Worm (Caenorhabditis elegans) whole organism, L2 larva: ENCODE data around the gene cln-3.1.
A peak's percentile ranks its signal among the peaks of the same experiment; 100 is the strongest.

ENCODE experiments used
- C34F6.9 ChIP-seq: fragments of 150-350 bp; optimal IDR thresholded peaks from 2 replicates; lab custom pipeline; 2014; ENCODE audit warnings: missing biosample characterization, missing genetic modification characterization
- F13H6.1 ChIP-seq: sonication (generic microtip); optimal IDR thresholded peaks from 2 replicates; lab custom pipeline; 2016; ENCODE audit warnings: missing genetic modification characterization, missing compliant biosample characterization
- R02D3.7 ChIP-seq: fragments of 150-350 bp; optimal IDR thresholded peaks from 2 replicates; lab custom pipeline; 2014; ENCODE audit warnings: missing biosample characterization, missing genetic modification characterization
- Y55F3AM.14 ChIP-seq: fragments of 200-800 bp; sonication (Bioruptor generic); optimal IDR thresholded peaks from 2 replicates; lab custom pipeline; 2018; ENCODE audit warnings: mild to moderate bottlenecking, missing genetic modification characterization, missing compliant biosample characterization
- ZK546.5 ChIP-seq: sonication (generic microtip); optimal IDR thresholded peaks from 2 replicates; lab custom pipeline; 2017; ENCODE audit warnings: missing biosample characterization, missing genetic modification characterization
- aly-2 ChIP-seq: fragments of 150-350 bp; optimal IDR thresholded peaks from 2 replicates; lab custom pipeline; 2014; ENCODE audit warnings: missing biosample characterization, missing genetic modification characterization
- ama-1 ChIP-seq: fragments of 150-350 bp; optimal IDR thresholded peaks from 2 replicates; lab custom pipeline; 2018; ENCODE audit warnings: inconsistent platforms
- blmp-1 ChIP-seq: sonication (generic microtip); optimal IDR thresholded peaks from 2 replicates; lab custom pipeline; 2017; ENCODE audit warnings: missing genetic modification characterization, mild to moderate bottlenecking, missing compliant biosample characterization, antibody characterized with exemption, moderate library complexity; ENCODE audit not compliant: insufficient read depth
- ceh-16 ChIP-seq: fragments of 150-350 bp; optimal IDR thresholded peaks from 2 replicates; lab custom pipeline; 2014; ENCODE audit warnings: missing biosample characterization, missing genetic modification characterization
- ceh-82 ChIP-seq: fragments of 150-350 bp; optimal IDR thresholded peaks from 2 replicates; lab custom pipeline; 2014; ENCODE audit warnings: missing biosample characterization, missing genetic modification characterization
- crh-2 ChIP-seq: sonication (generic microtip); optimal IDR thresholded peaks from 2 replicates; lab custom pipeline; 2017; ENCODE audit warnings: missing biosample characterization, missing genetic modification characterization
- dmd-4 ChIP-seq: sonication (generic microtip); optimal IDR thresholded peaks from 2 replicates; lab custom pipeline; 2017; ENCODE audit warnings: missing biosample characterization, missing genetic modification characterization
- elt-1 ChIP-seq: fragments of 150-350 bp; optimal IDR thresholded peaks from 2 replicates; lab custom pipeline; 2014; ENCODE audit warnings: missing biosample characterization, missing genetic modification characterization
- elt-3 ChIP-seq: sonication (generic microtip); optimal IDR thresholded peaks from 2 replicates; lab custom pipeline; 2017; ENCODE audit warnings: missing biosample characterization, missing genetic modification characterization
- fos-1 ChIP-seq: fragments of 150-350 bp; optimal IDR thresholded peaks from 2 replicates; lab custom pipeline; 2014; ENCODE audit warnings: missing biosample characterization, missing genetic modification characterization
- gmeb-1 ChIP-seq: fragments of 150-350 bp; optimal IDR thresholded peaks from 2 replicates; lab custom pipeline; 2014; ENCODE audit warnings: missing biosample characterization, missing genetic modification characterization
- lin-11 ChIP-seq: fragments of 150-350 bp; sonication (generic microtip); optimal IDR thresholded peaks from 2 replicates; lab custom pipeline; 2014; ENCODE audit warnings: missing biosample characterization, missing genetic modification characterization, inconsistent platforms, mixed read lengths
- lin-13 ChIP-seq: fragments of 150-350 bp; optimal IDR thresholded peaks from 2 replicates; lab custom pipeline; 2014; ENCODE audit warnings: missing biosample characterization, missing genetic modification reagents, missing genetic modification characterization
- lin-39 ChIP-seq: fragments of 150-350 bp; optimal IDR thresholded peaks from 2 replicates; lab custom pipeline; 2014; ENCODE audit warnings: missing biosample characterization, missing genetic modification reagents, missing genetic modification characterization
- mab-5 ChIP-seq: fragments of 150-350 bp; optimal IDR thresholded peaks from 2 replicates; lab custom pipeline; 2014; ENCODE audit warnings: missing biosample characterization, missing genetic modification characterization
- nhr-11 ChIP-seq: fragments of 150-350 bp; optimal IDR thresholded peaks from 2 replicates; lab custom pipeline; 2014; ENCODE audit warnings: missing biosample characterization, missing genetic modification characterization
- nhr-12 ChIP-seq: fragments of 150-350 bp; optimal IDR thresholded peaks from 2 replicates; lab custom pipeline; 2014; ENCODE audit warnings: missing biosample characterization, missing genetic modification characterization
- nhr-129 ChIP-seq: fragments of 150-350 bp; optimal IDR thresholded peaks from 2 replicates; lab custom pipeline; 2014; ENCODE audit warnings: missing biosample characterization, missing genetic modification characterization
- nhr-21 ChIP-seq: fragments of 150-350 bp; optimal IDR thresholded peaks from 2 replicates; lab custom pipeline; 2014; ENCODE audit warnings: missing biosample characterization, missing genetic modification characterization
- nhr-23 ChIP-seq: fragments of 150-350 bp; optimal IDR thresholded peaks from 2 replicates; lab custom pipeline; 2014; ENCODE audit warnings: missing biosample characterization, missing genetic modification reagents, missing genetic modification characterization
- nhr-237 ChIP-seq: fragments of 150-350 bp; optimal IDR thresholded peaks from 2 replicates; lab custom pipeline; 2014; ENCODE audit warnings: missing biosample characterization, missing genetic modification characterization
- nhr-25 ChIP-seq: fragments of 150-350 bp; sonication (generic microtip); optimal IDR thresholded peaks from 3 replicates; lab custom pipeline; 2014; ENCODE audit warnings: missing biosample characterization, missing genetic modification characterization
- nhr-6 ChIP-seq: fragments of 150-350 bp; optimal IDR thresholded peaks from 2 replicates; lab custom pipeline; 2014; ENCODE audit warnings: missing biosample characterization, missing genetic modification characterization
- nhr-77 ChIP-seq: fragments of 150-350 bp; optimal IDR thresholded peaks from 2 replicates; lab custom pipeline; 2014; ENCODE audit warnings: missing biosample characterization, missing genetic modification characterization
- peb-1 ChIP-seq: fragments of 150-350 bp; optimal IDR thresholded peaks from 2 replicates; lab custom pipeline; 2014; ENCODE audit warnings: missing biosample characterization, missing genetic modification characterization
- sem-4 ChIP-seq: fragments of 150-350 bp; optimal IDR thresholded peaks from 2 replicates; lab custom pipeline; 2014; ENCODE audit warnings: missing biosample characterization, missing genetic modification reagents, missing genetic modification characterization
- skn-1 ChIP-seq: sonication (generic microtip); optimal IDR thresholded peaks from 2 replicates; lab custom pipeline; 2017; ENCODE audit warnings: missing biosample characterization, missing genetic modification characterization
- sma-9 ChIP-seq, 2 experiments: fragments of 150-350 bp in 1 of 2; sonication (generic microtip) in 1 of 2; optimal IDR thresholded peaks; 2 replicates each; lab custom pipeline; 2014 to 2016; ENCODE audit warnings: missing genetic modification characterization in 2 of 2, mild to moderate bottlenecking in 1 of 2, missing biosample characterization in 1 of 2, missing compliant biosample characterization in 1 of 2, missing genetic modification reagents in 1 of 2, moderate library complexity in 1 of 2
- snpc-4 ChIP-seq: fragments of 150-350 bp; optimal IDR thresholded peaks from 2 replicates; lab custom pipeline; 2014; ENCODE audit warnings: missing biosample characterization, missing genetic modification characterization
- unc-55 ChIP-seq: fragments of 150-350 bp; sonication (generic microtip); optimal IDR thresholded peaks from 3 replicates; lab custom pipeline; 2014; ENCODE audit warnings: missing biosample characterization, missing genetic modification reagents, missing genetic modification characterization
- unc-62 ChIP-seq: fragments of 150-350 bp; optimal IDR thresholded peaks from 2 replicates; lab custom pipeline; 2014; ENCODE audit warnings: missing biosample characterization, missing genetic modification reagents, missing genetic modification characterization
- zag-1 ChIP-seq: fragments of 150-350 bp; optimal IDR thresholded peaks from 2 replicates; lab custom pipeline; 2014; ENCODE audit warnings: missing biosample characterization, missing genetic modification characterization
- ztf-11 ChIP-seq: sonication (generic microtip); optimal IDR thresholded peaks from 2 replicates; lab custom pipeline; 2017; ENCODE audit warnings: missing biosample characterization, missing genetic modification characterization
- ztf-4 ChIP-seq: fragments of 150-350 bp; optimal IDR thresholded peaks from 2 replicates; lab custom pipeline; 2014; ENCODE audit warnings: missing biosample characterization, missing genetic modification characterization

Gene cln-3.1

DNA sequence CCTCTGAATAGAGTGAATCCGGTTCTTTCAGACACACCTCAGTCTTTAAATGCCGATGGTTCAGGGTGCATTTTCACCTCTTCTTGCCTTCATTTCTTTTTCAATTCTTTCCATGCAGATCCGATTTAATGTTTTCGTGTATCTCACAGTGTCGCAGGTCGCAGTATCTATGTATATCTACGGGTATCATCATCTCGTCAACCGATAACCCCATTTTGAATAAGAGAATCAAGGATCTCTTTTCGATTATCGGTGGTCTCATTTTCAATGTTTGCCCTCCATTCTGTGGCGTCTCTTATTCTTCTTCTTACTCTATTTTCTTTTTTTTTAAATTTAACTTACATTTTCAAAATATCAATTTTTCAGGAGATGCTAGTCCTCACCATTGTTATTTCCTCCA is 44.5 kb downstream of the cln-3.1 start, which contains the start of gene T19B10.2:
Gene T19B10.2 (plus strand): TSS at position 367 of the 400 bp plus-strand sequence.
- no peak for TF ChIP-seq nhr-11 (tag; lab: Kevin White, UChicago)
- TF ChIP-seq C34F6.9 (tag; lab: Kevin White, UChicago) = no peak
- no peak for TF ChIP-seq nhr-6 (tag; lab: Kevin White, UChicago)
- TF ChIP-seq ZK546.5 (tag; lab: Kevin White, UChicago) = no peak
- no peak for TF ChIP-seq zag-1 (tag; lab: Kevin White, UChicago)
- TF ChIP-seq elt-1 (tag; lab: Kevin White, UChicago) = peak; percentile 87
- no peak for TF ChIP-seq fos-1 (tag; lab: Kevin White, UChicago)
- TF ChIP-seq elt-3 (tag; lab: Kevin White, UChicago) = no peak
- TF ChIP-seq ama-1 (lab: Kevin White, UChicago) = no peak

DNA sequence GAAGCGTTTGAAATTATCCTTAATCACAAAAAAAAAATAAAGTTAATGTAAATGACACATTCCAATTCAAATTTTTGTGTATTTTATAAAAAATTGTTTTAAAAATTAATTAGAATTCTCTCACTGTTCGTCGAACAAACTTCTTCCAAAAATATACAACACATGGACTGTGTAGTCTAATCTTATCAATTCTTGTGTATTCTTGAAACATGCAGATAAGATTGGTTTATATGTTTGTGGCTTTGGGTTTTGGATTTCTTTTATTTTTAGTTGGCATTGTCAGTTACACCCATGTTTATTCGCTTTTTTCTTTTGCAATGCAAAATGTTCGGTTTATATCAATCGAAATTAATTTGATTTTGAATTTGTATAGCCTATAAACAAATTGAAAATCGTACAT is 45.0 kb downstream of the cln-3.1 start:
- no peak for TF ChIP-seq ztf-4 (tag; lab: Kevin White, UChicago)
- no peak for TF ChIP-seq mab-5 (tag; lab: Kevin White, UChicago)
- no peak for TF ChIP-seq Y55F3AM.14
- no peak for TF ChIP-seq lin-11 (tag; lab: Kevin White, UChicago)
- no peak for TF ChIP-seq nhr-23 (tag; lab: Kevin White, UChicago)
- no peak for TF ChIP-seq nhr-12 (tag; lab: Kevin White, UChicago)

DNA sequence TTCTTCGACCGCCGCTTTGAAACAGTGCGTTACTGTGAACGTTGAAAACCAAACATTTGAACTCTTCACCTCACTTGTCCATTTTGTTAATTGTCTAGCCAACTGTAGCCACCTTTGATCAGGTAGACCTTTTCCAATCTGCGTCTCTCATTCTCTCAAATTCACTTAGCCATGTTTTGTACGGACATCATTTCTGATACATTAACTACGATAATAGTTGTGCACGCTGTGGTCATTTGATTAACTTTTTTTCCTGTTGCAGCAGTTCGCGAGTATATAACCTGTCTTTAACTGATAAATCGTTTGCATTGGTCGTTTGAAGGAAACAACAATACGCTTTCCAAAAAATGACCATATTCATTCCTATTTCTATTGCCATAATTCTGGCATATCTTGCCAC is 48.1 kb downstream of the cln-3.1 start, which contains the start of gene cyp-29A2:
Gene cyp-29A2 (plus strand): TSS at position 190 of the 400 bp plus-strand sequence.
- TF ChIP-seq aly-2 (tag; lab: Kevin White, UChicago) (no peak), F13H6.1 (no peak), Y55F3AM.14 (no peak), peb-1 (no peak), crh-2 (tag; lab: Kevin White, UChicago) (peak; percentile 28), elt-3 (tag; lab: Kevin White, UChicago) (no peak), sma-9 (GFP tag; optimal IDR thresholded peaks at IDR 0.05; lab: Kevin White, UChicago) (peak; percentile 24), sma-9 (tag; optimal IDR thresholded peaks at IDR 0.05; lab: Kevin White, UChicago) (no peak), lin-11 (tag; lab: Kevin White, UChicago) (no peak), nhr-25 (tag; lab: Kevin White, UChicago) (no peak), ceh-16 (no peak), nhr-21 (tag; lab: Kevin White, UChicago) (no peak), nhr-129 (tag; lab: Kevin White, UChicago) (peak; percentile 34), ceh-82 (tag; lab: Kevin White, UChicago) (no peak), ztf-11 (tag; lab: Kevin White, UChicago) (no peak), skn-1 (tag; lab: Kevin White, UChicago) (no peak), R02D3.7 (tag; lab: Kevin White, UChicago) (no peak), elt-1 (tag; lab: Kevin White, UChicago) (no peak), lin-39 (no peak), ZK546.5 (tag; lab: Kevin White, UChicago) (no peak), snpc-4 (tag; lab: Kevin White, UChicago) (no peak), gmeb-1 (peak; percentile 23), sem-4 (tag; lab: Kevin White, UChicago) (no peak), nhr-77 (tag; lab: Kevin White, UChicago) (no peak), lin-13 (GFP tag; lab: Kevin White, UChicago) (no peak), nhr-11 (tag; lab: Kevin White, UChicago) (no peak), dmd-4 (tag; lab: Kevin White, UChicago) (no peak), blmp-1 (no peak), unc-62 (GFP tag; lab: Kevin White, UChicago) (no peak), zag-1 (tag; lab: Kevin White, UChicago) (no peak), unc-55 (GFP tag; lab: Kevin White, UChicago) (no peak)

DNA sequence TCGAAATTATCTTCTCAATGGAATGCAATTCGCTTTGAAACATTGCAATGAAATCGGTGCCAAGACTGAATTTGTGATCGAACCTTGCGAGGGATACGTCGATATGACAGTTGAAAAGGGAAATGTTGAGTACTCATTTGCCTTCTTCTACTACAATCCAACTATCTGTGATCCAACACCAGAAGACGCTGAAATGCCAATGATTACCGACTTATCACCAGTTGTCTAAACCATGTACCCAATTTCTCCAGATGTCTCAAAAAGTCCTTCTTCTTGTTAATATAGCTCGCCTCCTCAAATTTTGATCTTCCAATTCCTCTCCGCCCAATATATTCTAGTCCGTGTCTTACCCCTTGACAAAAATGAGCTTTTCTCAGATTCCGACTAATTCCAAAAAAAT is 49.3 kb downstream of the cln-3.1 start:
- TF ChIP-seq aly-2 (tag; lab: Kevin White, UChicago) (no peak), nhr-237 (tag; lab: Kevin White, UChicago) (no peak)
